Worm (Caenorhabditis elegans) whole organism, late embryonic: ENCODE measurements around the gene srd-10.

ENCODE experiments used
- odd-2 ChIP-seq: sonication (generic microtip); optimal IDR thresholded peaks from 2 replicates; lab custom pipeline; 2017; ENCODE audit warnings: antibody characterized with exemption, mild to moderate bottlenecking, missing genetic modification characterization, missing compliant biosample characterization
- unc-55 ChIP-seq: sonication (generic microtip); optimal IDR thresholded peaks from 2 replicates; lab custom pipeline; 2017; ENCODE audit warnings: missing biosample characterization, missing genetic modification reagents, missing genetic modification characterization

ce11 chrIV:13548188-13548587 lies 26.6 kb upstream of the srd-10 start, which contains the start of gene F52G2.3:
- TF ChIP-seq odd-2 (tag; lab: Kevin White, UChicago), result no peak
- TF ChIP-seq unc-55, result no peak
